Fruit fly (Drosophila melanogaster): ENCODE measurements around the gene pnr.

- TF ChIP-seq CG32121 (GFP tag; IDR thresholded peaks at IDR 0.05): no peak
- TF ChIP-seq CG9948 (tag; optimal IDR thresholded peaks at IDR 0.05): no peak
- no peak for TF ChIP-seq fd96Ca (GFP tag; IDR thresholded peaks at IDR 0.05)
- no peak for TF ChIP-seq CG10348 (GFP tag; IDR thresholded peaks at IDR 0.05)
- no peak for TF ChIP-seq CG4496 (GFP tag; IDR thresholded peaks at IDR 0.05)
- TF ChIP-seq CG17806 (tag; optimal IDR thresholded peaks at IDR 0.05): no peak
- TF ChIP-seq Snoo (tag; optimal IDR thresholded peaks at IDR 0.05): no peak
- TF ChIP-seq gl (tag; optimal IDR thresholded peaks at IDR 0.05): no peak
Observed at dm6 chr3R:16009030-16009429, 16.8 kb upstream of the pnr start, which contains the start of gene GATAe.

Data from whole organism, pupa.